Fruit fly (Drosophila melanogaster) whole organism, embryonic: ENCODE data around the gene CG43813.
A peak's percentile ranks its signal among the peaks of the same experiment; 100 is the strongest.

ENCODE experiments used
- Abd-B ChIP-seq: fragments of 200-800 bp; sonication (Bioruptor generic); optimal IDR thresholded peaks from 2 replicates; lab custom pipeline; 2018; ENCODE audit warnings: missing biosample characterization, mild to moderate bottlenecking, missing genetic modification characterization, moderate library complexity
- CG17568 ChIP-seq: fragments of 200-800 bp; sonication (Bioruptor generic); optimal IDR thresholded peaks from 2 replicates; lab custom pipeline; 2018; ENCODE audit warnings: missing biosample characterization, mild to moderate bottlenecking, missing genetic modification characterization, moderate library complexity
- CG1832 ChIP-seq: fragments of 200-800 bp; sonication (Bioruptor generic); optimal IDR thresholded peaks from 2 replicates; lab custom pipeline; 2017; ENCODE audit warnings: missing biosample characterization, mild to moderate bottlenecking, missing genetic modification characterization, inconsistent platforms
- CG8478 ChIP-seq: fragments of >200 bp; optimal IDR thresholded peaks from 2 replicates; lab custom pipeline; 2018
- CrebB ChIP-seq: fragments of 200-800 bp; sonication (Bioruptor generic); optimal IDR thresholded peaks from 3 replicates; lab custom pipeline; 2018; ENCODE audit warnings: missing biosample characterization, mild to moderate bottlenecking, missing genetic modification characterization
- Dll ChIP-seq: fragments of 200-800 bp; sonication (Bioruptor generic); IDR thresholded peaks from 4 replicates; pipeline ENCODE4 v1.3.6; 2022; ENCODE audit warnings: missing biosample characterization, missing genetic modification characterization; ENCODE audit not compliant: partially characterized antibody
- Poxn ChIP-seq: fragments of 200-800 bp; sonication (Bioruptor generic); IDR thresholded peaks from 2 replicates; pipeline ENCODE4 v1.3.6; 2022; ENCODE audit warnings: missing biosample characterization, missing genetic modification characterization
- Stat92E ChIP-seq, 3 experiments: fragments of >200 bp in 2 of 3; fragments of 200-800 bp in 1 of 3; sonication (Bioruptor generic) in 1 of 3; optimal IDR thresholded peaks; 2 replicates each; lab custom pipeline; 2017 to 2019; ENCODE audit warnings: missing biosample characterization in 3 of 3, missing genetic modification characterization in 3 of 3, mild to moderate bottlenecking in 1 of 3, moderate library complexity in 1 of 3
- YL-1 ChIP-seq: fragments of 200-800 bp; sonication (Bioruptor generic); optimal IDR thresholded peaks from 3 replicates; lab custom pipeline; 2017; ENCODE audit warnings: missing biosample characterization, mild to moderate bottlenecking, missing genetic modification characterization
- maf-S ChIP-seq: fragments of 200-800 bp; sonication (Bioruptor generic); optimal IDR thresholded peaks from 2 replicates; lab custom pipeline; 2016; ENCODE audit warnings: missing biosample characterization, missing genetic modification characterization

DNA sequence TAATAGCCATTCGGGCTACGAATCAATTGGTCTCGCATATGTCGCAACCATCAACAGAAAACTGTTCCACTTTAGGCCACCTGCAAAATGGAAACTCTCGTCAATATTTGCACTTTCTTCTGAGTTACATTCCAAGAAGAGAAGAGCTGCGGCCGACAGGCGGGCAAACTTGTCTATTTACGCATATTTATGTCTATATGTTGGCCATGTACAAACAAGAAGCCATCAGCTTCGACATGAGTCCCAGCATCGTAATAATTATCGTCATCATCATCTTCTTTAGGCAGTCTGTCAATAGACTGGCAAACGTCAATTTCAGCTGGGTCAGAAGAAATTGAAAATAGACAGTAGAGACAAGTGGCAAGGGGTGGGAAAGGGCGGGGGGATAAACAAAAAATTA, 27.7 kb upstream of the CG43813 start:
- TF ChIP-seq Abd-B: no peak
- TF ChIP-seq CG17568 (GFP tag; lab: Kevin White, UChicago): peak; percentile 71
- TF ChIP-seq Dll (GFP tag; lab: Robert Waterston, UW): no peak
- TF ChIP-seq CG8478 (lab: Kevin White, UChicago): no peak
- no peak for TF ChIP-seq CG1832
- TF ChIP-seq maf-S (GFP tag; lab: Kevin White, UChicago): peak; percentile 22
- TF ChIP-seq CrebB (tag; lab: Kevin White, UChicago): peak; percentile 51
- TF ChIP-seq YL-1 (GFP tag; lab: Kevin White, UChicago): peak; percentile 46
- TF ChIP-seq Poxn: no peak
- TF ChIP-seq Stat92E (GFP tag; optimal IDR thresholded peaks at IDR 0.05; lab: Kevin White, UChicago): peak in 1 of 3 experiments; percentile 12
